Fruit fly (Drosophila melanogaster) whole organism, embryonic: ENCODE measurements around the gene CG3119.

Experiments used
- B-H2 ChIP-seq: fragments of 200-800 bp; sonication (Bioruptor generic); optimal IDR thresholded peaks from 2 replicates; lab custom pipeline; 2018; ENCODE audit warnings: missing biosample characterization, mild to moderate bottlenecking, missing genetic modification characterization
- CG10147 ChIP-seq: fragments of 200-800 bp; sonication (Bioruptor generic); optimal IDR thresholded peaks from 2 replicates; lab custom pipeline; 2019; ENCODE audit warnings: missing biosample characterization, mild to moderate bottlenecking, missing genetic modification characterization, moderate library complexity
- CG10267 ChIP-seq: fragments of 200-800 bp; sonication (Bioruptor generic); optimal IDR thresholded peaks from 2 replicates; lab custom pipeline; 2018; ENCODE audit warnings: missing biosample characterization, mild to moderate bottlenecking, missing genetic modification characterization, moderate library complexity
- CG11247 ChIP-seq: fragments of 200-800 bp; sonication (Bioruptor generic); IDR thresholded peaks from 2 replicates; pipeline ENCODE4 v1.3.6; 2022; ENCODE audit warnings: missing biosample characterization, missing genetic modification characterization
- CG11456 ChIP-seq: fragments of 200-800 bp; sonication (Bioruptor generic); IDR thresholded peaks from 3 replicates; pipeline ENCODE4 v1.3.6; 2022; ENCODE audit warnings: missing biosample characterization, missing genetic modification characterization
- CG12299 ChIP-seq: fragments of 200-800 bp; sonication (Bioruptor generic); optimal IDR thresholded peaks from 2 replicates; lab custom pipeline; 2018; ENCODE audit warnings: missing biosample characterization, mild to moderate bottlenecking, missing genetic modification characterization
- CG15479 ChIP-seq: fragments of 200-800 bp; sonication (Bioruptor generic); optimal IDR thresholded peaks from 3 replicates; lab custom pipeline; 2019; ENCODE audit warnings: missing biosample characterization, mild to moderate bottlenecking, missing genetic modification characterization, moderate library complexity
- CG17361 ChIP-seq: fragments of 200-800 bp; sonication (Bioruptor generic); IDR thresholded peaks from 3 replicates; pipeline ENCODE4 v1.3.6; 2022; ENCODE audit warnings: missing biosample characterization, missing genetic modification characterization
- CG32767 ChIP-seq: fragments of 200-800 bp; sonication (Bioruptor generic); IDR thresholded peaks from 2 replicates; pipeline ENCODE4 v1.3.6; 2022; ENCODE audit warnings: missing biosample characterization, missing genetic modification characterization
- CG34224 ChIP-seq: fragments of 200-800 bp; sonication (Bioruptor generic); IDR thresholded peaks from 3 replicates; pipeline ENCODE4 v1.3.6; 2022; ENCODE audit warnings: missing biosample characterization, missing genetic modification characterization; ENCODE audit not compliant: partially characterized antibody
- CG3838 ChIP-seq: fragments of 200-800 bp; sonication (Bioruptor generic); optimal IDR thresholded peaks from 3 replicates; lab custom pipeline; 2016; ENCODE audit warnings: missing biosample characterization, missing genetic modification characterization
- CG3995 ChIP-seq: fragments of 200-800 bp; sonication (Bioruptor generic); optimal IDR thresholded peaks from 3 replicates; lab custom pipeline; 2016; ENCODE audit warnings: missing biosample characterization, missing genetic modification characterization
- CG4617 ChIP-seq: fragments of 200-800 bp; sonication (Bioruptor generic); optimal IDR thresholded peaks from 3 replicates; lab custom pipeline; 2016; ENCODE audit warnings: missing biosample characterization, missing genetic modification characterization, borderline replicate concordance
- CG6683 ChIP-seq: fragments of 200-800 bp; sonication (Bioruptor generic); optimal IDR thresholded peaks from 2 replicates; lab custom pipeline; 2017; ENCODE audit warnings: missing biosample characterization, mild to moderate bottlenecking, missing genetic modification characterization, missing genetic modification reagents
- CG6689 ChIP-seq: fragments of 200-800 bp; sonication (Bioruptor generic); IDR thresholded peaks from 2 replicates; pipeline ENCODE4 v1.3.6; 2022; ENCODE audit warnings: missing biosample characterization, missing genetic modification characterization
- CG7786 ChIP-seq: fragments of 200-800 bp; sonication (Bioruptor generic); optimal IDR thresholded peaks from 2 replicates; lab custom pipeline; 2016; ENCODE audit warnings: missing biosample characterization, missing genetic modification characterization
- D19A ChIP-seq: fragments of 200-800 bp; optimal IDR thresholded peaks from 3 replicates; lab custom pipeline; 2019; ENCODE audit warnings: missing biosample characterization, mild to moderate bottlenecking, missing genetic modification characterization, moderate library complexity
- Gug ChIP-seq: fragments of 200-800 bp; sonication (Bioruptor generic); IDR thresholded peaks from 4 replicates; pipeline ENCODE4 v1.3.6; 2022; ENCODE audit warnings: missing biosample characterization, missing genetic modification characterization
- Hmx ChIP-seq: fragments of 200-800 bp; sonication (Bioruptor generic); optimal IDR thresholded peaks from 2 replicates; lab custom pipeline; 2016; ENCODE audit warnings: missing biosample characterization, missing genetic modification characterization
- Kr ChIP-seq: fragments of 200-800 bp; sonication (Bioruptor generic); optimal IDR thresholded peaks from 2 replicates; lab custom pipeline; 2017; ENCODE audit warnings: missing biosample characterization, mild to moderate bottlenecking, missing genetic modification characterization
- Lhr ChIP-seq: fragments of 200-800 bp; sonication (Bioruptor generic); optimal IDR thresholded peaks from 3 replicates; lab custom pipeline; 2017; ENCODE audit warnings: mild to moderate bottlenecking, missing biosample characterization, missing genetic modification reagents, missing genetic modification characterization
- Max ChIP-seq: fragments of 200-800 bp; sonication (Bioruptor generic); optimal IDR thresholded peaks from 2 replicates; lab custom pipeline; 2016; ENCODE audit warnings: missing biosample characterization, mild to moderate bottlenecking, missing genetic modification characterization
- Oli ChIP-seq: fragments of 200-800 bp; sonication (Bioruptor generic); optimal IDR thresholded peaks from 2 replicates; lab custom pipeline; 2018; ENCODE audit warnings: missing biosample characterization, mild to moderate bottlenecking, missing genetic modification characterization, moderate library complexity
- Poxn ChIP-seq: fragments of 200-800 bp; sonication (Bioruptor generic); IDR thresholded peaks from 2 replicates; pipeline ENCODE4 v1.3.6; 2022; ENCODE audit warnings: missing biosample characterization, missing genetic modification characterization
- amos ChIP-seq: fragments of 200-800 bp; sonication (Bioruptor generic); IDR thresholded peaks from 2 replicates; pipeline ENCODE4 v1.3.6; 2022; ENCODE audit warnings: missing biosample characterization, missing genetic modification characterization; ENCODE audit not compliant: partially characterized antibody
- az2 ChIP-seq: fragments of 200-800 bp; sonication (Bioruptor generic); optimal IDR thresholded peaks from 3 replicates; lab custom pipeline; 2016; ENCODE audit warnings: missing biosample characterization, missing genetic modification characterization
- bbx ChIP-seq: fragments of 200-800 bp; sonication (Bioruptor generic); IDR thresholded peaks from 2 replicates; pipeline ENCODE4 v1.3.6; 2022; ENCODE audit warnings: missing biosample characterization, missing genetic modification characterization; ENCODE audit not compliant: partially characterized antibody
- bowl ChIP-seq: fragments of 200-800 bp; sonication (Bioruptor generic); IDR thresholded peaks from 2 replicates; pipeline ENCODE4 v1.3.6; 2022; ENCODE audit warnings: missing biosample characterization, missing genetic modification characterization
- caup ChIP-seq: fragments of 200-800 bp; sonication (Bioruptor generic); optimal IDR thresholded peaks from 3 replicates; lab custom pipeline; 2017; ENCODE audit warnings: missing biosample characterization, mild to moderate bottlenecking, missing genetic modification characterization, moderate library complexity; ENCODE audit not compliant: severe bottlenecking
- chinmo ChIP-seq: fragments of 200-800 bp; sonication (Bioruptor generic); IDR thresholded peaks from 4 replicates; pipeline ENCODE4 v1.3.6; 2022; ENCODE audit warnings: missing biosample characterization, missing genetic modification characterization; ENCODE audit not compliant: partially characterized antibody
- gce ChIP-seq: fragments of 200-800 bp; sonication (Bioruptor generic); IDR thresholded peaks from 3 replicates; pipeline ENCODE4 v1.3.6; 2022; ENCODE audit warnings: missing biosample characterization, missing genetic modification characterization
- gfzf ChIP-seq: fragments of 200-800 bp; sonication (Bioruptor generic); optimal IDR thresholded peaks from 2 replicates; lab custom pipeline; 2016; ENCODE audit warnings: missing biosample characterization, mild to moderate bottlenecking, missing genetic modification characterization, moderate library complexity
- lbe ChIP-seq: fragments of 200-800 bp; sonication (Bioruptor generic); optimal IDR thresholded peaks from 2 replicates; lab custom pipeline; 2016; ENCODE audit warnings: missing biosample characterization, mild to moderate bottlenecking, missing genetic modification characterization
- maf-S ChIP-seq: fragments of 200-800 bp; sonication (Bioruptor generic); optimal IDR thresholded peaks from 2 replicates; lab custom pipeline; 2016; ENCODE audit warnings: missing biosample characterization, missing genetic modification characterization
- oc ChIP-seq: fragments of 200-800 bp; sonication (Bioruptor generic); optimal IDR thresholded peaks from 2 replicates; lab custom pipeline; 2018; ENCODE audit warnings: missing biosample characterization, mild to moderate bottlenecking, missing genetic modification characterization, moderate library complexity
- odd ChIP-seq: fragments of 200-800 bp; sonication (Bioruptor generic); optimal IDR thresholded peaks from 2 replicates; lab custom pipeline; 2017; ENCODE audit warnings: missing biosample characterization, mild to moderate bottlenecking, missing genetic modification characterization
- pan ChIP-seq, 4 experiments: fragments of >200 bp in 3 of 4; fragments of 200-800 bp in 1 of 4; sonication (Bioruptor generic) in 1 of 4; optimal IDR thresholded peaks in 3 of 4; IDR thresholded peaks in 1 of 4; 2 replicates each; pipeline versions ENCODE4 v1.3.6 to Lab custom; 2017 to 2022; ENCODE audit warnings: missing biosample characterization in 2 of 4, missing genetic modification characterization in 2 of 4, mixed read lengths in 1 of 4
- pfk ChIP-seq: fragments of 200-800 bp; sonication (Bioruptor generic); optimal IDR thresholded peaks from 2 replicates; lab custom pipeline; 2018; ENCODE audit warnings: missing biosample characterization, mild to moderate bottlenecking, missing genetic modification characterization, moderate library complexity
- sima ChIP-seq: fragments of 200-800 bp; sonication (Bioruptor generic); optimal IDR thresholded peaks from 2 replicates; lab custom pipeline; 2016; ENCODE audit warnings: missing biosample characterization, missing genetic modification characterization
- slp2 ChIP-seq: fragments of 200-800 bp; sonication (Bioruptor generic); optimal IDR thresholded peaks from 2 replicates; lab custom pipeline; 2016; ENCODE audit warnings: missing biosample characterization, missing genetic modification characterization
- tio ChIP-seq: fragments of 200-800 bp; sonication (Bioruptor generic); optimal IDR thresholded peaks from 2 replicates; lab custom pipeline; 2017; ENCODE audit warnings: missing biosample characterization, missing genetic modification characterization, inconsistent platforms
- trh ChIP-seq: fragments of 200-800 bp; sonication (Bioruptor generic); optimal IDR thresholded peaks from 2 replicates; lab custom pipeline; 2016; ENCODE audit warnings: missing biosample characterization, missing genetic modification characterization
- tup ChIP-seq: fragments of 200-800 bp; sonication (Bioruptor generic); optimal IDR thresholded peaks from 2 replicates; lab custom pipeline; 2016; ENCODE audit warnings: missing biosample characterization, mild to moderate bottlenecking, missing genetic modification characterization, moderate library complexity
- unpg ChIP-seq: fragments of 200-800 bp; sonication (Bioruptor generic); optimal IDR thresholded peaks from 3 replicates; lab custom pipeline; 2018; ENCODE audit warnings: missing biosample characterization, mild to moderate bottlenecking, missing genetic modification characterization, moderate library complexity
- vfl ChIP-seq: fragments of 200-800 bp; sonication (Bioruptor generic); optimal IDR thresholded peaks from 2 replicates; lab custom pipeline; 2016; ENCODE audit warnings: missing biosample characterization, missing genetic modification characterization
- zf30C ChIP-seq: fragments of 200-800 bp; sonication (Bioruptor generic); optimal IDR thresholded peaks from 3 replicates; lab custom pipeline; 2018; ENCODE audit warnings: missing biosample characterization, mild to moderate bottlenecking, missing genetic modification characterization

Gene CG3119

dm6 chr2L:2885503-2886225 is 48.0 kb upstream of the CG3119 start, which contains the start of the genes NTPase and lilli (continued):
- no peak for TF ChIP-seq Kr (GFP tag; lab: Kevin White, UChicago)
- peak; percentile 96 for TF ChIP-seq bbx (GFP tag; lab: Robert Waterston, UW)
- peak; percentile 18 for TF ChIP-seq CG6683 (GFP tag; lab: Kevin White, UChicago)
- no peak for TF ChIP-seq bowl (GFP tag; lab: Robert Waterston, UW)
- TF ChIP-seq pfk: no peak
- peak; percentile 93 for TF ChIP-seq CG34224
- peak; percentile 60; the same call in 2 of the 3 replicates for TF ChIP-seq CG17361 (GFP tag; lab: Robert Waterston, UW)
- TF ChIP-seq CG10267 (tag; lab: Kevin White, UChicago): peak; percentile 95
- peak; percentile 24 for TF ChIP-seq Lhr
- TF ChIP-seq zf30C (GFP tag; lab: Kevin White, UChicago): no peak
- TF ChIP-seq CG15479 (GFP tag; lab: Kevin White, UChicago): peak; percentile 50
- no peak for TF ChIP-seq Poxn
- no peak for TF ChIP-seq odd (GFP tag; lab: Kevin White, UChicago)
- TF ChIP-seq maf-S (GFP tag; lab: Kevin White, UChicago): peak; percentile 55
- TF ChIP-seq oc (tag; lab: Kevin White, UChicago): peak; percentile 22
- no peak for TF ChIP-seq CG12299 (tag; lab: Kevin White, UChicago)
- no peak for TF ChIP-seq CG3838 (GFP tag; lab: Kevin White, UChicago)

- TF ChIP-seq lbe (GFP tag; lab: Kevin White, UChicago) (no peak), trh (GFP tag; lab: Kevin White, UChicago) (no peak), az2 (GFP tag; lab: Kevin White, UChicago) (no peak), gce (GFP tag; lab: Robert Waterston, UW) (0 out of 3 replicates have a peak, but pooled peaks have one; percentile 18), CG11247 (GFP tag; lab: Robert Waterston, UW) (peak; percentile 55; the same call in 1 of the 2 replicates), CG10147 (GFP tag; lab: Kevin White, UChicago) (no peak), tio (GFP tag; lab: Kevin White, UChicago) (no peak), Gug (GFP tag; lab: Robert Waterston, UW) (peak; percentile 54; the same call in 2 of the 4 replicates), gfzf (GFP tag; lab: Kevin White, UChicago) (peak; percentile 66), caup (GFP tag; lab: Kevin White, UChicago) (peak; percentile 68), pan (optimal IDR thresholded peaks at IDR 0.05; lab: Kevin White, UChicago) (no peak), pan (GFP tag; optimal IDR thresholded peaks at IDR 0.05 in 1 of 2, IDR thresholded peaks at IDR 0.05 in 1 of 2) (peak in 1 of 2 experiments; percentile 59), CG4617 (GFP tag; lab: Kevin White, UChicago) (no peak), slp2 (GFP tag; lab: Kevin White, UChicago) (no peak), vfl (GFP tag; lab: Kevin White, UChicago) (no peak), amos (peak; percentile 56; the same call in 1 of the 2 replicates), sima (GFP tag; lab: Kevin White, UChicago) (no peak), chinmo (GFP tag; lab: Robert Waterston, UW) (peak; percentile 87; the same call in 3 of the 4 replicates), CG3995 (GFP tag; lab: Kevin White, UChicago) (peak; percentile 86), Max (GFP tag; lab: Kevin White, UChicago) (no peak), unpg (GFP tag; lab: Kevin White, UChicago) (no peak), CG6689 (no peak), tup (GFP tag; lab: Kevin White, UChicago) (no peak), B-H2 (GFP tag; lab: Kevin White, UChicago) (peak; percentile 87), CG7786 (GFP tag; lab: Kevin White, UChicago) (no peak), CG32767 (GFP tag; lab: Robert Waterston, UW) (no peak), Oli (no peak), Hmx (no peak), CG11456 (peak; percentile 81), D19A (tag; lab: Kevin White, UChicago) (peak; percentile 20)
Observed at dm6 chr2L:2884683-2885502, 47.3 kb upstream of the CG3119 start.
